Worm (Caenorhabditis elegans) whole organism, late embryonic: ENCODE measurements around the gene etc-1.

Experiments used
- C08G9.2 ChIP-seq: sonication (generic microtip); optimal IDR thresholded peaks from 2 replicates; lab custom pipeline; 2016; ENCODE audit warnings: mild to moderate bottlenecking, missing genetic modification characterization, moderate library complexity, missing compliant biosample characterization
- F13H6.1 ChIP-seq: sonication (generic microtip); optimal IDR thresholded peaks from 2 replicates; lab custom pipeline; 2016; ENCODE audit warnings: missing genetic modification characterization, missing compliant biosample characterization
- K02D7.2 ChIP-seq: sonication (generic microtip); optimal IDR thresholded peaks from 2 replicates; lab custom pipeline; 2017; ENCODE audit warnings: mild to moderate bottlenecking, missing genetic modification characterization, missing compliant biosample characterization
- T23F11.4 ChIP-seq: fragments of 200-800 bp; sonication (Bioruptor generic); optimal IDR thresholded peaks from 2 replicates; lab custom pipeline; 2018; ENCODE audit warnings: mild to moderate bottlenecking, missing genetic modification characterization, missing compliant biosample characterization
- Y22D7AL.16 ChIP-seq: sonication (generic microtip); optimal IDR thresholded peaks from 2 replicates; lab custom pipeline; 2016; ENCODE audit warnings: missing genetic modification characterization, missing compliant biosample characterization
- ama-1 ChIP-seq: fragments of 150-350 bp; optimal IDR thresholded peaks from 2 replicates; lab custom pipeline; 2014
- ceh-14 ChIP-seq: sonication (generic microtip); optimal IDR thresholded peaks from 2 replicates; lab custom pipeline; 2016; ENCODE audit warnings: missing genotype, missing genetic modification characterization, missing compliant biosample characterization
- ceh-19 ChIP-seq: fragments of 200-800 bp; sonication (Bioruptor generic); optimal IDR thresholded peaks from 2 replicates; lab custom pipeline; 2018; ENCODE audit warnings: mild to moderate bottlenecking, missing genetic modification characterization, missing compliant biosample characterization
- ceh-24 ChIP-seq: sonication (generic microtip); optimal IDR thresholded peaks from 2 replicates; lab custom pipeline; 2016; ENCODE audit warnings: mild to moderate bottlenecking, missing genetic modification characterization, missing compliant biosample characterization
- ceh-30 ChIP-seq: fragments of 150-350 bp; optimal IDR thresholded peaks from 2 replicates; lab custom pipeline; 2014; ENCODE audit warnings: missing biosample characterization, missing genetic modification characterization
- ceh-45 ChIP-seq: fragments of 200-800 bp; sonication (Bioruptor generic); IDR thresholded peaks from 2 replicates; pipeline ENCODE4 v1.3.6; 2022; ENCODE audit warnings: missing genetic modification reagents, missing genetic modification characterization, missing compliant biosample characterization
- ceh-6 ChIP-seq: fragments of 200-800 bp; sonication (Bioruptor generic); optimal IDR thresholded peaks from 2 replicates; lab custom pipeline; 2018; ENCODE audit warnings: mild to moderate bottlenecking, missing genetic modification characterization, missing compliant biosample characterization
- ceh-9 ChIP-seq: sonication (generic microtip); optimal IDR thresholded peaks from 2 replicates; lab custom pipeline; 2016; ENCODE audit warnings: mild to moderate bottlenecking, missing genetic modification characterization, inconsistent platforms, missing compliant biosample characterization
- che-1 ChIP-seq: sonication (generic microtip); optimal IDR thresholded peaks from 2 replicates; lab custom pipeline; 2016; ENCODE audit warnings: mild to moderate bottlenecking, missing genetic modification characterization, missing compliant biosample characterization
- dmd-4 ChIP-seq: sonication (generic microtip); optimal IDR thresholded peaks from 2 replicates; lab custom pipeline; 2016; ENCODE audit warnings: borderline replicate concordance, missing genetic modification characterization, missing compliant biosample characterization
- dve-1 ChIP-seq: sonication (generic microtip); optimal IDR thresholded peaks from 2 replicates; lab custom pipeline; 2017; ENCODE audit warnings: antibody characterized with exemption, mild to moderate bottlenecking, missing genetic modification characterization, missing compliant biosample characterization
- elt-2 ChIP-seq: sonication (generic microtip); optimal IDR thresholded peaks from 2 replicates; lab custom pipeline; 2016; ENCODE audit warnings: missing genetic modification reagents, missing genetic modification characterization, missing compliant biosample characterization
- elt-4 ChIP-seq: sonication (generic microtip); optimal IDR thresholded peaks from 2 replicates; lab custom pipeline; 2016; ENCODE audit warnings: missing genetic modification characterization, missing compliant biosample characterization
- ets-4 ChIP-seq: sonication (generic microtip); optimal IDR thresholded peaks from 2 replicates; lab custom pipeline; 2016; ENCODE audit warnings: missing genetic modification characterization, missing compliant biosample characterization
- fkh-10 ChIP-seq: fragments of 150-350 bp; optimal IDR thresholded peaks from 2 replicates; lab custom pipeline; 2014; ENCODE audit warnings: missing biosample characterization, missing genetic modification reagents, missing genetic modification characterization
- gmeb-2 ChIP-seq: sonication (generic microtip); optimal IDR thresholded peaks from 2 replicates; lab custom pipeline; 2016; ENCODE audit warnings: missing genetic modification characterization, inconsistent platforms, missing compliant biosample characterization
- hlh-13 ChIP-seq: fragments of 200-800 bp; sonication (Bioruptor generic); optimal IDR thresholded peaks from 2 replicates; lab custom pipeline; 2018; ENCODE audit warnings: mild to moderate bottlenecking, missing genetic modification characterization, missing compliant biosample characterization
- hlh-6 ChIP-seq: sonication (generic microtip); optimal IDR thresholded peaks from 2 replicates; lab custom pipeline; 2016; ENCODE audit warnings: missing genotype, missing genetic modification characterization, missing compliant biosample characterization
- lim-6 ChIP-seq: sonication (generic microtip); optimal IDR thresholded peaks from 2 replicates; lab custom pipeline; 2016; ENCODE audit warnings: missing genetic modification characterization, missing compliant biosample characterization
- mec-3 ChIP-seq: sonication (generic microtip); optimal IDR thresholded peaks from 2 replicates; lab custom pipeline; 2016; ENCODE audit warnings: borderline replicate concordance, missing genetic modification characterization, missing compliant biosample characterization
- nfya-1 ChIP-seq: sonication (generic microtip); optimal IDR thresholded peaks from 2 replicates; lab custom pipeline; 2017; ENCODE audit warnings: missing genetic modification characterization, mild to moderate bottlenecking, missing compliant biosample characterization, antibody characterized with exemption, moderate library complexity
- nhr-232 ChIP-seq: sonication (generic microtip); optimal IDR thresholded peaks from 2 replicates; lab custom pipeline; 2016; ENCODE audit warnings: missing genetic modification characterization, missing compliant biosample characterization
- npax-4 ChIP-seq: sonication (generic microtip); optimal IDR thresholded peaks from 2 replicates; lab custom pipeline; 2016; ENCODE audit warnings: missing genetic modification characterization, missing compliant biosample characterization
- odd-2 ChIP-seq: sonication (generic microtip); optimal IDR thresholded peaks from 2 replicates; lab custom pipeline; 2017; ENCODE audit warnings: antibody characterized with exemption, mild to moderate bottlenecking, missing genetic modification characterization, missing compliant biosample characterization
- pag-3 ChIP-seq: sonication (generic microtip); optimal IDR thresholded peaks from 2 replicates; lab custom pipeline; 2016; ENCODE audit warnings: missing compliant biosample characterization, missing genetic modification characterization, borderline replicate concordance
- pha-2 ChIP-seq: sonication (generic microtip); optimal IDR thresholded peaks from 2 replicates; lab custom pipeline; 2017; ENCODE audit warnings: mild to moderate bottlenecking, missing genetic modification characterization, missing compliant biosample characterization
- pha-4 ChIP-seq: fragments of 150-350 bp; optimal IDR thresholded peaks from 2 replicates; lab custom pipeline; 2018; ENCODE audit warnings: missing biosample characterization, missing genetic modification reagents, missing genetic modification characterization
- pqm-1 ChIP-seq: sonication (generic microtip); optimal IDR thresholded peaks from 2 replicates; lab custom pipeline; 2016; ENCODE audit warnings: missing genetic modification characterization, missing compliant biosample characterization
- sdc-2 ChIP-seq: sonication (generic microtip); optimal IDR thresholded peaks from 2 replicates; lab custom pipeline; 2016; ENCODE audit warnings: missing genotype, missing genetic modification characterization, missing compliant biosample characterization
- sox-2 ChIP-seq: fragments of 200-800 bp; sonication (Bioruptor generic); IDR thresholded peaks from 2 replicates; pipeline ENCODE4 v1.3.6; 2022; ENCODE audit warnings: missing genetic modification reagents, missing genetic modification characterization, missing compliant biosample characterization
- sox-4 ChIP-seq: sonication (generic microtip); optimal IDR thresholded peaks from 2 replicates; lab custom pipeline; 2017; ENCODE audit warnings: mild to moderate bottlenecking, missing genetic modification characterization, inconsistent platforms, missing compliant biosample characterization
- tbx-7 ChIP-seq: sonication (generic microtip); optimal IDR thresholded peaks from 2 replicates; lab custom pipeline; 2016; ENCODE audit warnings: missing genotype, missing genetic modification characterization, missing compliant biosample characterization
- unc-42 ChIP-seq: sonication (generic microtip); optimal IDR thresholded peaks from 2 replicates; lab custom pipeline; 2016; ENCODE audit warnings: missing genotype, missing genetic modification characterization, missing compliant biosample characterization
- unc-55 ChIP-seq: sonication (generic microtip); optimal IDR thresholded peaks from 2 replicates; lab custom pipeline; 2017; ENCODE audit warnings: missing biosample characterization, missing genetic modification reagents, missing genetic modification characterization
- unc-86 ChIP-seq: sonication (generic microtip); optimal IDR thresholded peaks from 2 replicates; lab custom pipeline; 2016; ENCODE audit warnings: missing genetic modification characterization, missing compliant biosample characterization
- zip-5 ChIP-seq: sonication (generic microtip); optimal IDR thresholded peaks from 2 replicates; lab custom pipeline; 2016; ENCODE audit warnings: missing genetic modification characterization, missing compliant biosample characterization
- ztf-16 ChIP-seq: sonication (generic microtip); optimal IDR thresholded peaks from 2 replicates; lab custom pipeline; 2017; ENCODE audit warnings: missing genetic modification characterization, missing compliant biosample characterization

etc-1 gene

DNA sequence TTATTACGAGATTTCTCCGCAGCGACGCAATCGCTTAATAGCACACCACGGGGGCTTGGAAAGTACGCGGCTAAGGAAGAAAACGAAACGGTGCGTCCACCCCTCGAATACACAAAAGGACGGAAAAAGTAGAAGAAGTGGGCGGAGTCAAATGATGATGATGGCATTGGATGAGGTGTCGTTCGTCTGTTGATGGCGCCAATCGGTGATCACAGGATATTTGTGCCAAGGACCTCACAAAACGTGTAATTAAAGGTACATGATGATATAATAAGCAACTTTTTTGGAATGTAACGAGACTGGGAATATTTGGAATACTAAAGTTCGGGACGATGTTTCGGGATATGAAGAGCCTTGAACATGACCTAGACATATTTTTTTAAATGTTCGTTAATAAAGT, 30.2 kb upstream of the etc-1 start, which contains the start of gene cutl-12:
cutl-12 (minus strand) TSS at position 101 of the 400 bp plus-strand sequence.
- TF ChIP-seq ceh-24 (tag; lab: Kevin White, UChicago) (no peak), ets-4 (tag; lab: Kevin White, UChicago) (no peak), C08G9.2 (tag; lab: Kevin White, UChicago) (no peak), odd-2 (tag; lab: Kevin White, UChicago) (no peak), F13H6.1 (no peak), ceh-19 (GFP tag; lab: Kevin White, UChicago) (no peak), gmeb-2 (tag; lab: Kevin White, UChicago) (no peak), unc-55 (GFP tag; lab: Kevin White, UChicago) (no peak), nfya-1 (tag; lab: Kevin White, UChicago) (no peak), lim-6 (tag; lab: Kevin White, UChicago) (no peak), che-1 (no peak), sox-2 (GFP tag; lab: Robert Waterston, UW) (no peak), nhr-232 (tag; lab: Kevin White, UChicago) (no peak), unc-86 (tag; lab: Kevin White, UChicago) (no peak), dve-1 (no peak), pag-3 (no peak), ama-1 (no peak), sdc-2 (tag; lab: Kevin White, UChicago) (no peak), unc-42 (tag; lab: Kevin White, UChicago) (no peak), npax-4 (no peak)

DNA sequence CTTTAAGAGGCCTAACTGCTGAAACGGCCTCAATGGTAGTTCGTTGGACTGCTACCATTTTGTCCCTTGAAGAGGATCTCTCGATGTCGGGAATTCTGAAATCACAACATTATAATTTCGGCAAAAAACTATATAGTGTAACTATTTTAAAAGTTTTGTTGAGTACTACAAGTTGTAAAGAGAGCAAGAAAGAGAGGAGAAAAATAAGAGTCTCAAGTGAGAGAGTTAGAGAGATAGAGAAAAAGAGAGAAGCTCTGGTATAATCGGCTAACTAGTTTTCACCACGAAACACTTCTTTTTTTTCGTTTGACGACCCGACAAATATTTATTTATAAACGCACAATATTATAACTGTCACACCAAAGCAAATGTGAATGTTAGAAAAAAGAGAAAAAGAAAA, 27.0 kb upstream of the etc-1 start, which contains the start of gene vab-9:
vab-9 (minus strand) TSS at position 101 of the 400 bp plus-strand sequence.
- TF ChIP-seq ceh-6 (GFP tag; lab: Kevin White, UChicago) (no peak), pqm-1 (tag; lab: Kevin White, UChicago) (no peak), npax-4 (no peak), elt-4 (tag; lab: Kevin White, UChicago) (no peak), K02D7.2 (tag; lab: Kevin White, UChicago) (no peak), nhr-232 (tag; lab: Kevin White, UChicago) (no peak), unc-55 (GFP tag; lab: Kevin White, UChicago) (no peak), ceh-9 (no peak), zip-5 (no peak), mec-3 (no peak), fkh-10 (GFP tag; lab: Kevin White, UChicago) (no peak), odd-2 (tag; lab: Kevin White, UChicago) (no peak), hlh-6 (no peak), ceh-14 (no peak), hlh-13 (GFP tag; lab: Kevin White, UChicago) (no peak), dmd-4 (no peak), gmeb-2 (tag; lab: Kevin White, UChicago) (no peak)
- TF ChIP-seq, all 69 proteins: peak for 0

DNA sequence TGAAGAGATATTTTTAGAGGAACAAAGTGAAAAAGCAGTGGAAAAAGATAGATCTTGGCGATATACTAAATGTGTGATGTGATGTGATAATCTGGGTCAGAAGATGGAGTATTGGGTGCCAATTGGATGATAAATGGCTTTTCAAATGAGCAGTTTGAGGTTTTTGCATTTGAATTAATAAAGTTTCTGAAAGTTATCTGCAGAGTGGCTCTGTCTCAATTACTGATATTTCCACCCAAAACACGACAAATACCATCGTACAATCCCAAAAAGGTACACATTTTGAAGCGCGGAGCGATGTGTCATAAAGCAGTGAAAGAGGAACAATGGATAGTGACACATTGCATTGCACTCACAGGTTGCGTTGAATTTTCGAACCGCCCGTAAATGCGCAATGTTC, 25.1 kb upstream of the etc-1 start:
- TF ChIP-seq sox-4 (tag; lab: Kevin White, UChicago) (no peak), ceh-19 (GFP tag; lab: Kevin White, UChicago) (no peak), ztf-16 (no peak), sox-2 (GFP tag; lab: Robert Waterston, UW) (no peak), ceh-30 (no peak), tbx-7 (no peak), odd-2 (tag; lab: Kevin White, UChicago) (no peak), nhr-232 (tag; lab: Kevin White, UChicago) (no peak), pag-3 (no peak), npax-4 (no peak), pha-2 (tag; lab: Kevin White, UChicago) (no peak), sdc-2 (tag; lab: Kevin White, UChicago) (no peak), C08G9.2 (tag; lab: Kevin White, UChicago) (no peak), T23F11.4 (GFP tag; lab: Kevin White, UChicago) (no peak), pha-4 (tag; lab: Kevin White, UChicago) (no peak), ceh-45 (no peak), zip-5 (no peak), ceh-24 (tag; lab: Kevin White, UChicago) (no peak), Y22D7AL.16 (tag; lab: Kevin White, UChicago) (no peak), elt-2 (no peak)
